Worm (Caenorhabditis elegans): ENCODE measurements around the gene Y44F5A.1.

- TF ChIP-seq sox-4 (tag; optimal IDR thresholded peaks at IDR 0.05) (no peak), syd-9 (tag; optimal IDR thresholded peaks at IDR 0.05) (no peak), pqm-1 (tag; optimal IDR thresholded peaks at IDR 0.05) (no peak), elt-2 (tag; optimal IDR thresholded peaks at IDR 0.05) (peak; percentile 77), ceh-2 (tag; optimal IDR thresholded peaks at IDR 0.05) (no peak), madf-2 (tag; optimal IDR thresholded peaks at IDR 0.05) (no peak), fkh-10 (GFP tag; optimal IDR thresholded peaks at IDR 0.05) (no peak), pag-3 (tag; optimal IDR thresholded peaks at IDR 0.05; ENCODE audit: borderline replicate concordance) (no peak), unc-55 (GFP tag; optimal IDR thresholded peaks at IDR 0.05) (no peak), ceh-19 (GFP tag; optimal IDR thresholded peaks at IDR 0.05) (no peak), tbx-2 (tag; optimal IDR thresholded peaks at IDR 0.05) (no peak), nfya-1 (tag; optimal IDR thresholded peaks at IDR 0.05) (no peak)
These were observed 7.3 kb downstream of the Y44F5A.1 start for ce11 chrIII:4240126-4240525.
